Fruit fly (Drosophila melanogaster): ENCODE data around the gene Icmt.
A peak's percentile ranks its signal among the peaks of the same experiment; 100 is the strongest.

Icmt gene

DNA sequence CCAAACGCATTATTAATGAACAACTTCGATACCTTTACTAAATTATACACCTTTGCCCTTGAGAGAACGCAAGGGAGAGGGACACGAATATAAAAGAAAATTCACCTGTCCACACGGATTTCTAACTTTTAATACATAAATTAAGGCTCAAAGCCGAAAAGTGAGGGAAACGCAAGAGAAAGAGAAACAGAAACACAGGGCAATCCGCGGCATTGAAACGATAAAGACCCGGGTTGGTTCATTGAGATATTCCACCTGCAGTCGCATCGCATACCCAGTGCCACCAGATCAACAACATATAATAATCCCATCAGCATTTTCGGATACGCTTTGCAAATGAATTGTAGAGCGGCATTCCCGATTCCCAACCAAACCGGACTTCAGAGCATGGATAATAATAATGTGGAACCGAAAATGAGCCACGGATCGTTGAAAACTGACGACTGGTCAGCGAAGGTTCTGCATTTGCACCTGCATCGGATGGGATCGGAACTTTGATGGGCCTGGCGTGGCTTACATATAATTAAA, 32.7 kb downstream of the Icmt start (continued):
- TF ChIP-seq sens (GFP tag) (peak; percentile 66), CG2199 (GFP tag; IDR thresholded peaks at IDR 0.05) (peak; percentile 58; the same call in 1 of the 3 replicates), Gsc (GFP tag; IDR thresholded peaks at IDR 0.05) (no peak), Abd-B (GFP tag; optimal IDR thresholded peaks at IDR 0.05) (no peak), CG11696 (GFP tag; IDR thresholded peaks at IDR 0.05) (no peak), phol (tag; optimal IDR thresholded peaks at IDR 0.05) (no peak), CG17385 (GFP tag; optimal IDR thresholded peaks at IDR 0.05) (no peak), ac (GFP tag; optimal IDR thresholded peaks at IDR 0.05) (peak; percentile 57), CG30020 (tag; optimal IDR thresholded peaks at IDR 0.05) (no peak), CG15479 (GFP tag; optimal IDR thresholded peaks at IDR 0.05) (no peak), ato (GFP tag; IDR thresholded peaks at IDR 0.05; ENCODE audit: partially characterized antibody) (0 out of 2 replicates have a peak, but pooled peaks have one; percentile 26), gsb-n (tag; optimal IDR thresholded peaks at IDR 0.05) (peak; percentile 39), Rx (GFP tag; IDR thresholded peaks at IDR 0.05) (no peak), CG10274 (GFP tag; optimal IDR thresholded peaks at IDR 0.05) (no peak), CG1529 (GFP tag; optimal IDR thresholded peaks at IDR 0.05) (no peak), D19A (tag; optimal IDR thresholded peaks at IDR 0.05) (no peak), Optix (GFP tag; IDR thresholded peaks at IDR 0.05) (0 out of 3 replicates have a peak, but pooled peaks have one; percentile 7), NC2α (GFP tag; optimal IDR thresholded peaks at IDR 0.05) (no peak), B-H2 (GFP tag; optimal IDR thresholded peaks at IDR 0.05) (no peak), vnd (GFP tag; IDR thresholded peaks at IDR 0.05; ENCODE audit: partially characterized antibody) (no peak), Dref (GFP tag; IDR thresholded peaks at IDR 0.05) (no peak), shn (GFP tag; optimal IDR thresholded peaks at IDR 0.05) (no peak), h (optimal IDR thresholded peaks at IDR 0.05) (no peak), CG13287 (GFP tag; IDR thresholded peaks at IDR 0.05; ENCODE audit: partially characterized antibody) (no peak), oc (tag; optimal IDR thresholded peaks at IDR 0.05) (peak; percentile 51)

DNA sequence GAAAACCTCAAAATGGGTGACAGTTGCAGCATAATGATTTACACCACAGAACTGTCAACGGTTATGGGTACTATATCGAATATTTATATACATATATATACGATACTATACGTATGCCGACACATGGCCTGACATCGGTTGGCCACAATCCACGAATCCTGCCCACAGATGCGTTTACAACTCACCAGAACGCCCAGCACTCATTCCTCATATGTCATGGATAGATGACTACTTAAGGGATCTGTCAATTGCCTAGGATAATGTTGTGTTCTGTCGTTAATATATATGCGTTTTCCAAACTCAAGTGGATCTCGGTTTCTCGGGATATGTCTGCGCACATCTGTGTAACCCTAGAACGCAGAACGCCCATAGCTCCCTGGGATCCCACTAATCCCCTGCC, 40.4 kb downstream of the Icmt start:
- TF ChIP-seq Optix (GFP tag; IDR thresholded peaks at IDR 0.05), result no peak
- TF ChIP-seq HLH3B (GFP tag; IDR thresholded peaks at IDR 0.05), result no peak
- no peak for TF ChIP-seq Hmr (GFP tag; optimal IDR thresholded peaks at IDR 0.05)
- peak; percentile 94 for TF ChIP-seq twi (tag; optimal IDR thresholded peaks at IDR 0.05)

DNA sequence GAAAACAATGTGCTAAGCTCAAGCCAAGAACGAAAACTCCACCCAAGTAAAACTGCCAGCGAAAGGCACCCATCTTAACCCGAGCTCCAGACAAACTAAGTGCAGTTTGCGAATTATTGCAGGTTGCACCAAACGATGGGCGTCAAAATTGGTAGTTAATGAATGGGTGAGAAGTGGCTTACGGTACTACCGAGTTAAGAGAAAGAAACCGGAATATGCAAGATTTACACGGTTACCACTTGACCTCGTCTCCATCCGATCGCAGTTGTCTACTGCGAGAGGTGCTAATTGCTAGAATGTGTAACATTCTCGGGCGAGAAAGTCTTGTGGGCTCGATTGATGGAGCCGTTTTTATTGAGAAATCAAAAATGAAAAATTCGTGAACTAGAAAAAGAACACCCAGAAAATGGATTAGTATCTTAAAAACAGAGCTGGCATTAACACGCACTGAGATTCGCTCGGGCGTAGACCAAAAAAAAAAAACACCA, 43.3 kb downstream of the Icmt start, which contains the start of the genes CG14115 and CG34428:
TSS of gene CG14115 (minus strand) at position 101 of the 488 bp plus-strand sequence.
TSS of gene CG34428 (plus strand) at position 438 of the 488 bp plus-strand sequence.
- 0 out of 3 replicates have a peak, but pooled peaks have one; percentile 17 for TF ChIP-seq gce (GFP tag; IDR thresholded peaks at IDR 0.05)
- TF ChIP-seq CG15514 (GFP tag; optimal IDR thresholded peaks at IDR 0.05), result no peak

DNA sequence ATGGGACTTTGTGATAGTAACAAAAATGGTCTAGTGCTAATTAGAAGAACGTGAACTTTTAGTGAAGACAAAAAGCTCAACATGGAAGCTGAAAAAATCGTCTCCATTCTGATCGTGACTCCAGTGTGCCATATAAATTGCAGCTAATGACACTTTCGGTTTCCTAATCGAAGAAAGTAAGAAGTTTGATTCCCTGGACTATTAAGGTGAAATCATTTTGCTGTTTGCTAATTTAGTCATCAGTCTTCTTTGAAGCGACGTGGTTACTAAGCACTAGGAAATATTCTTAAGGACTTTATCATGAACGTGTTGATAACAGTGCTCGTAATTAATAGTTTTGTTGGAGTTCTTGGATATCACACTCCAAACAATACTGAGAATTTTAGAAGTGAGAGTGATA, 44.7 kb downstream of the Icmt start, which contains the start of gene CG34429:
TSS of gene CG34429 (plus strand) at position 301 of the 400 bp plus-strand sequence.
- TF ChIP-seq Blimp-1 (GFP tag; optimal IDR thresholded peaks at IDR 0.05) (peak; percentile 48), gem (tag; optimal IDR thresholded peaks at IDR 0.05) (no peak)

DNA sequence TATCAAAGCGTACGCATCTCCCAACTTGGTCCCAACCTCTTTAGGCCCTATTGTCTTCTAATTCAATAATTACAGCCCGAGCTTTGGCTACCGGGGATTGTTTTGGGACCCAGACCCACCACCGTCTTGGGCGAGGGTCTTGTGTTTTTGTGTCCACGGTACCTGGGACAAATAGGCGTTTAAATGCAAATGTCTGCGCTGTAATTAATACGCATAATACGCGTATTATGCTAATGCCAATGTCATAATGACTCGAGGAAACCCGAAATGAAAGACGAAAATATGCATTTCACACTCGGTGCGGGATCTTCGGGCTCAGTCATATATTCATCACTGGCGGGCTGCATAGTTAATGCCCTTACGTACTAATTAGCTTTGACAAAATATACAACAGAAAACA, 46.3 kb downstream of the Icmt start:
- peak; percentile 76 for TF ChIP-seq oc (tag; optimal IDR thresholded peaks at IDR 0.05)
- TF ChIP-seq abd-A (tag; optimal IDR thresholded peaks at IDR 0.05), result peak; percentile 42
- peak; percentile 71 for TF ChIP-seq Awh (GFP tag; IDR thresholded peaks at IDR 0.05)
- no peak for TF ChIP-seq Hr51 (GFP tag; optimal IDR thresholded peaks at IDR 0.05)
- TF ChIP-seq Trl (optimal IDR thresholded peaks at IDR 0.05), result no peak
- no peak for TF ChIP-seq Trl (GFP tag; optimal IDR thresholded peaks at IDR 0.05)
- TF ChIP-seq CG31365 (tag; optimal IDR thresholded peaks at IDR 0.05), result no peak
- peak; percentile 26 for TF ChIP-seq Vsx1 (GFP tag; optimal IDR thresholded peaks at IDR 0.05)
- peak; percentile 33 for TF ChIP-seq gsb-n (tag; optimal IDR thresholded peaks at IDR 0.05)
- TF ChIP-seq vvl (GFP tag; IDR thresholded peaks at IDR 0.05), result peak; percentile 79; the same call in 1 of the 2 replicates

All from whole organism, embryonic.